Worm (Caenorhabditis elegans) whole organism, early embryonic: ENCODE results near the gene sre-27.

Experiments used
- B0310.2 ChIP-seq: sonication (generic microtip); optimal IDR thresholded peaks from 2 replicates; lab custom pipeline; 2016; ENCODE audit warnings: mild to moderate bottlenecking, missing genetic modification characterization, missing compliant biosample characterization
- F13C5.2 ChIP-seq: sonication (generic microtip); optimal IDR thresholded peaks from 2 replicates; lab custom pipeline; 2017; ENCODE audit warnings: mild to moderate bottlenecking, missing genetic modification characterization, inconsistent platforms, missing compliant biosample characterization
- aly-1 ChIP-seq: sonication (generic microtip); optimal IDR thresholded peaks from 2 replicates; lab custom pipeline; 2016; ENCODE audit warnings: missing genetic modification characterization, missing compliant biosample characterization
- ama-1 ChIP-seq: fragments of 150-350 bp; optimal IDR thresholded peaks from 2 replicates; lab custom pipeline; 2014
- ceh-13 ChIP-seq: fragments of 200-800 bp; sonication (Bioruptor generic); optimal IDR thresholded peaks from 2 replicates; lab custom pipeline; 2018; ENCODE audit warnings: mild to moderate bottlenecking, missing genetic modification characterization, missing compliant biosample characterization
- ceh-36 ChIP-seq: sonication (generic microtip); optimal IDR thresholded peaks from 2 replicates; lab custom pipeline; 2016; ENCODE audit warnings: missing genetic modification characterization, inconsistent platforms, missing compliant biosample characterization
- ets-7 ChIP-seq: sonication (generic microtip); optimal IDR thresholded peaks from 2 replicates; lab custom pipeline; 2016; ENCODE audit warnings: missing genotype, missing genetic modification characterization, missing compliant biosample characterization
- flt-1 ChIP-seq: fragments of 200-800 bp; sonication (Bioruptor generic); IDR thresholded peaks from 2 replicates; pipeline ENCODE4 v1.3.6; 2022; ENCODE audit warnings: missing genetic modification characterization, missing compliant biosample characterization
- hmbx-1 ChIP-seq: sonication (generic microtip); optimal IDR thresholded peaks from 2 replicates; lab custom pipeline; 2016; ENCODE audit warnings: mild to moderate bottlenecking, missing genetic modification characterization, missing compliant biosample characterization
- hmg-4 ChIP-seq: fragments of 200-800 bp; sonication (Bioruptor generic); optimal IDR thresholded peaks from 2 replicates; lab custom pipeline; 2018; ENCODE audit warnings: mild to moderate bottlenecking, missing genetic modification characterization, missing compliant biosample characterization
- hnd-1 ChIP-seq: sonication (generic microtip); optimal IDR thresholded peaks from 2 replicates; lab custom pipeline; 2016; ENCODE audit warnings: missing genetic modification characterization, missing compliant biosample characterization
- pes-1 ChIP-seq: fragments of 200-800 bp; sonication (Bioruptor generic); IDR thresholded peaks from 2 replicates; pipeline ENCODE4 v1.3.6; 2022; ENCODE audit warnings: missing genetic modification reagents, missing genetic modification characterization, missing compliant biosample characterization
- scrt-1 ChIP-seq: fragments of 200-800 bp; sonication (Bioruptor generic); IDR thresholded peaks from 2 replicates; pipeline ENCODE4 v1.3.6; 2022; ENCODE audit warnings: missing genetic modification characterization, missing compliant biosample characterization
- sea-1 ChIP-seq: fragments of 200-800 bp; sonication (Bioruptor generic); conservative IDR thresholded peaks from 2 replicates; pipeline ENCODE4 v1.3.6; 2022; ENCODE audit warnings: missing genetic modification characterization, missing compliant biosample characterization
- tbx-11 ChIP-seq: fragments of 200-800 bp; sonication (Bioruptor generic); IDR thresholded peaks from 2 replicates; pipeline ENCODE4 v1.3.6; 2022; ENCODE audit warnings: missing genetic modification characterization, missing compliant biosample characterization
- tbx-37 ChIP-seq: fragments of 200-800 bp; sonication (Bioruptor generic); conservative IDR thresholded peaks from 2 replicates; pipeline ENCODE4 v1.3.6; 2022; ENCODE audit warnings: missing genetic modification reagents, missing genetic modification characterization, missing compliant biosample characterization
- tra-4 ChIP-seq: sonication (generic microtip); optimal IDR thresholded peaks from 2 replicates; lab custom pipeline; 2017; ENCODE audit warnings: missing genetic modification characterization, missing compliant biosample characterization

Gene sre-27

DNA sequence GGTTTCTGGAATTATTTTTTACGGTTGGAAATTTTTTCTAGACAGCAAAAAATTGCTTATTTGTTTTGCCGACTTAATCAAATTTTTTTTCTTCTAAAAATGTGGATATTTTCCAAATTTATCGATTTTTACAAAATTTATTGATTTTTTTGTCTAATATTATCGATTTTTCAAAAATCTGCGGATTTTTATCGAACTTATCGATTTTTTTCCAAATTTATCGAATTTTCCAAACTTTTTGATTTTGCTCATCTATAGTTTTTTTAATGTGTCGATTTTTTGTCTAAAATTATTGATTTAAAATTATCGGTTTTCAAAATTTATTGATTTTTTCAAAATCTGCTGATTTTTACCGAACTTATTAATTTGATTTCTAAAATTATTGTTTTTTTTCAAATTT is 23.3 kb downstream of the sre-27 start:
- TF ChIP-seq tbx-37 (GFP tag; lab: Robert Waterston, UW) (no peak), aly-1 (no peak), ceh-13 (GFP tag; lab: Kevin White, UChicago) (no peak), tbx-11 (no peak), B0310.2 (no peak), F13C5.2 (no peak), tra-4 (tag; lab: Kevin White, UChicago) (no peak), scrt-1 (GFP tag; lab: Robert Waterston, UW) (no peak), flt-1 (GFP tag; lab: Robert Waterston, UW) (no peak), ama-1 (lab: Kevin White, UChicago) (no peak), sea-1 (GFP tag; lab: Robert Waterston, UW) (no peak), hmg-4 (GFP tag; lab: Kevin White, UChicago) (no peak), ceh-36 (tag; lab: Kevin White, UChicago) (no peak)

DNA sequence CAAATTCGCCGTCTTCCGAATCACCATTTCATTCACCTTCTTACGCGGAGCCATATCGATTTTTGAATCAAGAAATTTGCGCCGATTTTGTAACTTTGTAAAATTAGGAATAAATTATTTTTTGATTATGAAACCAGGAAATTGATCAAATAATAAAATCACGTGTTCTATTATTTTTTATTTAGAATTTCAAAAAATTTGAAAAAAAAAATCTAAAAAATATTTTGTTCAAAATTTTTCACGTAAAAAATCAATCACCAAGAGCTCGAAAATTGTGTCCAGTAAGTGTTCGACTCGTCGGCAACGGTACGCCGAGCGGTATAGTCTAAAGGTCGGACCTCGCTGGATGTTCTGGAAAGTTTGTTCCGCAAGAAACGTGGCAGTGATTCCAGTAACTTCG is 23.7 kb downstream of the sre-27 start, which contains the start of gene Y57A10B.7:
Gene Y57A10B.7 (minus strand): TSS at position 101 of the 400 bp plus-strand sequence.
- TF ChIP-seq hnd-1 (no peak), ceh-13 (GFP tag; lab: Kevin White, UChicago) (no peak), hmbx-1 (no peak), ama-1 (lab: Kevin White, UChicago) (no peak), tbx-11 (no peak), tbx-37 (GFP tag; lab: Robert Waterston, UW) (no peak)

DNA sequence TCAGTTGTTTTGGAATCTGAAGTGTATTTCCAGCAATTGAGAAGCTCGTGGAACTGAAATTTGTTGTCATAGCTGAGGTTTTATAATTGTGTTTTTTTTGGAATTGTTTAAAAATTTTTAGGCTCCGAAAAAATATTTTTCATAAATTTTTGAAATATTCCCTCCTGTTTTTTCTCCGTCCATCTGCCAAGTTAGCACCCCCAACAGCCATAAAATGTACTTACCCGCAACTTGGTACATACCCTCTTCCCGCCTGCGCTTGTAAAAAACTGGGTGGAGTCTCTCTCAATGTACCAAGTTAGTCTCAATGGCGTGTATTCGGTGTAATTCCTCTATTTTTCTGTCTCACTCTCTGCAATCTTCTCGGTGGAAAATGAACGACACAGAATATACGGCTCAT is 27.6 kb downstream of the sre-27 start, which contains the start of gene Y57A10B.6:
Gene Y57A10B.6 (plus strand): TSS at position 301 of the 400 bp plus-strand sequence.
- TF ChIP-seq hmg-4 (GFP tag; lab: Kevin White, UChicago) (no peak), tra-4 (tag; lab: Kevin White, UChicago) (no peak), F13C5.2 (no peak), pes-1 (GFP tag; lab: Robert Waterston, UW) (no peak), tbx-11 (no peak), ceh-36 (tag; lab: Kevin White, UChicago) (no peak), flt-1 (GFP tag; lab: Robert Waterston, UW) (no peak), aly-1 (no peak), sea-1 (GFP tag; lab: Robert Waterston, UW) (no peak), ceh-13 (GFP tag; lab: Kevin White, UChicago) (no peak), B0310.2 (no peak), ets-7 (tag; lab: Kevin White, UChicago) (no peak), tbx-37 (GFP tag; lab: Robert Waterston, UW) (no peak), hmbx-1 (no peak), ama-1 (lab: Kevin White, UChicago) (no peak), scrt-1 (GFP tag; lab: Robert Waterston, UW) (no peak), hnd-1 (no peak)

DNA sequence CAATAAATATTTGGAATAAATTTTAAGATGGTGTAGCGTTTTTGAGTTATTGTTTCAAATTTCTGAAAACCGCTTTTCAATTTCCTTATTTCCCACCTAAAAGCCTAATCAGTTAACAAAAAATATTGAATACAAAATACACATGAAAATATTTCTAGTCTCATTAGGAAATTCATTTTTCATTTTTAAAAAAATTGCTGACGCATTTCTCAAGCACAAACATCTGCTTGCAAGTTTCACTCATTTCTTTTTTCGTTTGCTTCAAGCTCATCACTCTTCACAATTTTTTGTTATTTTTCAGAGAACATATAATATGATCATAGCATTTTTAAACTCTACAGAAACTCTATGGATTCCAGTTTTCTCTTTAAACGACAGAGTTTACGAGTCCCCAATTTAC is 29.4 kb downstream of the sre-27 start, which contains the start of gene sre-41:
Gene sre-41 (plus strand): TSS at position 301 of the 400 bp plus-strand sequence.
- TF ChIP-seq B0310.2 (no peak), scrt-1 (GFP tag; lab: Robert Waterston, UW) (no peak), sea-1 (GFP tag; lab: Robert Waterston, UW) (no peak), tbx-37 (GFP tag; lab: Robert Waterston, UW) (no peak), hnd-1 (no peak), F13C5.2 (no peak)

DNA sequence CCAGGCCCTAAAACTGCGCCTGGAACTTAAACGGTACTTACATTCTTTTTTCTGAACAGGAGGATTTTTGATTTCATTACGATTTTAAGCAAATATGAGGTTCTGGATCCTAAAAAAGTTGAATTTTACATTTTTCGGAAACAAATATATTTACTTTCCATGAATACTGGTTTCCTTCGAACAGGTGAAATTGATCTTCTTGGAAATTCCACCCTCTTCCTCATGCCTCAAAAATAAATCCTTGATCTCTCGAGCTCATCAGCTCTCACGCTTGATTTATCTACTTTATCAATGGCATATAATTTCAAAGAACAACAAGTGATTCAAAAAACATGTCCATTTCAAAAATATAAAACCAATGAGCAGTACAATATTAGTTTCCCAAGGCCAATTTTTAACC is 29.9 kb downstream of the sre-27 start:
- no peak for TF ChIP-seq pes-1 (GFP tag; lab: Robert Waterston, UW)
- no peak for TF ChIP-seq tbx-37 (GFP tag; lab: Robert Waterston, UW)
- no peak for TF ChIP-seq aly-1
- no peak for TF ChIP-seq hmbx-1
- TF ChIP-seq ama-1 (lab: Kevin White, UChicago): no peak
- no peak for TF ChIP-seq ets-7 (tag; lab: Kevin White, UChicago)
- no peak for TF ChIP-seq sea-1 (GFP tag; lab: Robert Waterston, UW)
- TF ChIP-seq hmg-4 (GFP tag; lab: Kevin White, UChicago): no peak
- no peak for TF ChIP-seq tbx-11
- no peak for TF ChIP-seq ceh-13 (GFP tag; lab: Kevin White, UChicago)
- no peak for TF ChIP-seq tra-4 (tag; lab: Kevin White, UChicago)
- TF ChIP-seq F13C5.2: no peak
- no peak for TF ChIP-seq ceh-36 (tag; lab: Kevin White, UChicago)
- TF ChIP-seq scrt-1 (GFP tag; lab: Robert Waterston, UW): no peak
- no peak for TF ChIP-seq flt-1 (GFP tag; lab: Robert Waterston, UW)
- TF ChIP-seq hnd-1: no peak
- no peak for TF ChIP-seq B0310.2

DNA sequence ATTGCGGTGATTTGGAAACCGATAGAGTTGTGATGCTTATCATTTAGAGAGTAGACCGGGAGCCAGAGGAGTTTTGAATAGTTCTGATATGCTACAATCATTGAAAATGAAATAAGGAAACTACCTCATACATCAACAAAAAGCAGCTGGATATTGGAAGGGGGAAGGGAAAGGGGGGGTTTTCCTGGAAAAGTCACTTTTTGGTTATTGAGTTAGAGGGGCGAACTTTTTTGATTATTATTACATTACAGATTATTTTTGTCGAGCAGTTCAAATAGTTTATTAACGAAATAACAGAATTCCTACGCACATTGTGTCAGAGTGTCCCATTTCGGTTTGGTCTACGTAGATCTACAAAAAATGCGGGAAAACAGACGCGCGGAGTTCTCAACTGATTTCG is 30.6 kb downstream of the sre-27 start, which contains the start of gene sre-42:
Gene sre-42 (minus strand): TSS at position 101 of the 400 bp plus-strand sequence.
- TF ChIP-seq flt-1 (GFP tag; lab: Robert Waterston, UW) (no peak), sea-1 (GFP tag; lab: Robert Waterston, UW) (no peak), ceh-13 (GFP tag; lab: Kevin White, UChicago) (no peak), scrt-1 (GFP tag; lab: Robert Waterston, UW) (no peak), pes-1 (GFP tag; lab: Robert Waterston, UW) (no peak), hnd-1 (no peak), F13C5.2 (no peak), ceh-36 (tag; lab: Kevin White, UChicago) (no peak), B0310.2 (no peak), aly-1 (no peak), tbx-37 (GFP tag; lab: Robert Waterston, UW) (no peak), hmg-4 (GFP tag; lab: Kevin White, UChicago) (no peak), ama-1 (lab: Kevin White, UChicago) (no peak), hmbx-1 (no peak), tra-4 (tag; lab: Kevin White, UChicago) (no peak), ets-7 (tag; lab: Kevin White, UChicago) (no peak), tbx-11 (no peak)

DNA sequence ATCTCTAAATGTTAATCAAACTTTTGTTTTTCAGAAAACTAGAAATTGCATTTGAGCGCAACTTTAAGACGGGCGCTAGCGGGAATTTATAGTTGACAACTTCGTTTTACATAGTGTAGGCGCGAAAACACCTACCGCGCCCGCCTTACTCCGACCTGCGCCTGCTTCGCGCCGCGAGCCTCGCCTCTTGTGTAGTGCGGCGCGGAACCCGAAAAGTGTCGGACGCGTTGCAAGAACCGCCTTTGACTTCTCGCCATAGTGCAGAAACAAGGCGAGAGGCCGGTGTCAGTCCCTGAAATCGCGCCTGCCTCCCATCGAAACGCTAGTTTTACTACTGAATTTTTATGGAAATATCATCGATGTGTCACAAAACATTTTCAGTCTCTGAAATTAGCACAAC is 31.6 kb downstream of the sre-27 start:
- TF ChIP-seq sea-1 (GFP tag; lab: Robert Waterston, UW) (no peak), ceh-13 (GFP tag; lab: Kevin White, UChicago) (no peak), tra-4 (tag; lab: Kevin White, UChicago) (no peak), F13C5.2 (no peak), aly-1 (no peak), hmg-4 (GFP tag; lab: Kevin White, UChicago) (no peak), ets-7 (tag; lab: Kevin White, UChicago) (no peak), hmbx-1 (no peak), pes-1 (GFP tag; lab: Robert Waterston, UW) (no peak), tbx-37 (GFP tag; lab: Robert Waterston, UW) (no peak), hnd-1 (no peak), ceh-36 (tag; lab: Kevin White, UChicago) (no peak)
